Fruit fly (Drosophila melanogaster) whole organism, wandering third instar larva: Measurements from ENCODE around the gene eIF3i.

ENCODE experiments used
- Abd-B ChIP-seq: fragments of >200 bp; optimal IDR thresholded peaks from 2 replicates; lab custom pipeline; 2017; ENCODE audit warnings: missing biosample characterization, missing genetic modification characterization
- CG32264 ChIP-seq: fragments of 200-800 bp; sonication (Bioruptor generic); optimal IDR thresholded peaks from 2 replicates; lab custom pipeline; 2016; ENCODE audit warnings: missing biosample characterization, missing genetic modification characterization
- CG9705 ChIP-seq: fragments of 200-800 bp; sonication (Bioruptor generic); optimal IDR thresholded peaks from 2 replicates; lab custom pipeline; 2018; ENCODE audit warnings: missing biosample characterization, mild to moderate bottlenecking, missing genetic modification characterization
- CrebA ChIP-seq: fragments of 200-800 bp; sonication (Bioruptor generic); optimal IDR thresholded peaks from 2 replicates; lab custom pipeline; 2016; ENCODE audit warnings: missing biosample characterization, mild to moderate bottlenecking, missing genetic modification characterization, borderline replicate concordance
- Dfd ChIP-seq: fragments of >200 bp; optimal IDR thresholded peaks from 2 replicates; lab custom pipeline; 2017; ENCODE audit warnings: missing biosample characterization, missing genetic modification characterization
- Dif ChIP-seq: fragments of 200-275, 200-300 bp; sonication (Bioruptor generic); optimal IDR thresholded peaks from 2 replicates; lab custom pipeline; 2018; ENCODE audit warnings: missing biosample characterization, missing genetic modification characterization; ENCODE audit not compliant: partially characterized antibody
- GATAd ChIP-seq: sonication (Bioruptor generic); optimal IDR thresholded peaks from 2 replicates; lab custom pipeline; 2016; ENCODE audit warnings: missing biosample characterization, missing genetic modification characterization
- Hnf4 ChIP-seq: fragments of 200-800 bp; sonication (Bioruptor generic); optimal IDR thresholded peaks from 2 replicates; lab custom pipeline; 2016; ENCODE audit warnings: missing biosample characterization, mild to moderate bottlenecking, missing genetic modification characterization
- Hr78 ChIP-seq: fragments of >200 bp; optimal IDR thresholded peaks from 2 replicates; lab custom pipeline; 2017; ENCODE audit warnings: missing biosample characterization, missing genetic modification characterization
- Hr83 ChIP-seq: fragments of 200-300 bp; sonication (Bioruptor generic); optimal IDR thresholded peaks from 2 replicates; lab custom pipeline; 2016; ENCODE audit warnings: missing biosample characterization, mild to moderate bottlenecking, missing genetic modification characterization, moderate library complexity; ENCODE audit not compliant: poor library complexity, severe bottlenecking
- Jra ChIP-seq: sonication (Bioruptor generic); optimal IDR thresholded peaks from 2 replicates; lab custom pipeline; 2016; ENCODE audit warnings: missing biosample characterization, missing genetic modification characterization
- Mio ChIP-seq: sonication (Bioruptor generic); optimal IDR thresholded peaks from 2 replicates; lab custom pipeline; 2016; ENCODE audit warnings: missing biosample characterization, missing genetic modification characterization
- Myc ChIP-seq: fragments of >200 bp; optimal IDR thresholded peaks from 2 replicates; lab custom pipeline; 2017
- N ChIP-seq: fragments of >200 bp; optimal IDR thresholded peaks from 2 replicates; lab custom pipeline; 2018; ENCODE audit warnings: missing biosample characterization, missing external identifiers, missing genetic modification characterization
- OdsH ChIP-seq: fragments of 200-800 bp; sonication (Bioruptor generic); optimal IDR thresholded peaks from 2 replicates; lab custom pipeline; 2016; ENCODE audit warnings: missing biosample characterization, mild to moderate bottlenecking, missing genetic modification characterization
- Rel ChIP-seq, 2 experiments: fragments of 200-800 bp; sonication (Bioruptor generic) in 1 of 2; optimal IDR thresholded peaks; 2 replicates in 1 of 2; 3 replicates in 1 of 2; lab custom pipeline; 2016 to 2019; ENCODE audit warnings: mild to moderate bottlenecking in 2 of 2, missing biosample characterization in 2 of 2, missing genetic modification characterization in 2 of 2, moderate library complexity in 1 of 2
- Sp1 ChIP-seq: fragments of 200-800 bp; sonication (Bioruptor generic); optimal IDR thresholded peaks from 3 replicates; lab custom pipeline; 2019; ENCODE audit warnings: missing biosample characterization, mild to moderate bottlenecking, missing genetic modification characterization, moderate library complexity
- Vsx2 ChIP-seq: fragments of 200-300, 225-300 bp; sonication (Bioruptor generic); optimal IDR thresholded peaks from 2 replicates; lab custom pipeline; 2018; ENCODE audit warnings: missing biosample characterization, missing genetic modification characterization; ENCODE audit not compliant: partially characterized antibody
- br ChIP-seq: fragments of 200-800 bp; sonication (Bioruptor generic); optimal IDR thresholded peaks from 2 replicates; lab custom pipeline; 2016; ENCODE audit warnings: missing biosample characterization, missing genetic modification characterization
- brk ChIP-seq: fragments of 200-800 bp; sonication (Bioruptor generic); optimal IDR thresholded peaks from 2 replicates; lab custom pipeline; 2016; ENCODE audit warnings: missing biosample characterization, mild to moderate bottlenecking, missing genetic modification characterization
- dl ChIP-seq, 2 experiments: fragments of 175-275, 200-275 bp in 1 of 2; fragments of 200-275 bp in 1 of 2; sonication (Bioruptor generic); optimal IDR thresholded peaks; lab custom pipeline; 2018; ENCODE audit warnings: mild to moderate bottlenecking in 2 of 2, missing biosample characterization in 2 of 2, missing genetic modification characterization in 2 of 2, moderate library complexity in 2 of 2; ENCODE audit not compliant: partially characterized antibody in 2 of 2, insufficient read depth in 1 of 2
- dmrt93B ChIP-seq: fragments of 200-800 bp; sonication (Bioruptor generic); optimal IDR thresholded peaks from 2 replicates; lab custom pipeline; 2018; ENCODE audit warnings: missing biosample characterization, mild to moderate bottlenecking, missing genetic modification characterization
- dsf ChIP-seq: sonication (Bioruptor generic); optimal IDR thresholded peaks from 2 replicates; lab custom pipeline; 2016; ENCODE audit warnings: missing biosample characterization, missing genetic modification characterization, borderline replicate concordance
- ey ChIP-seq: fragments of 200-800 bp; sonication (Bioruptor generic); optimal IDR thresholded peaks from 2 replicates; lab custom pipeline; 2016; ENCODE audit warnings: missing biosample characterization, missing genetic modification characterization
- foxo ChIP-seq, 2 experiments: fragments of 200-800 bp; sonication (Bioruptor generic); optimal IDR thresholded peaks; 2 replicates in 1 of 2; 3 replicates in 1 of 2; lab custom pipeline; 2016 to 2017; ENCODE audit warnings: missing biosample characterization in 2 of 2, missing genetic modification characterization in 2 of 2
- fru ChIP-seq: fragments of 200-800 bp; sonication (Bioruptor generic); optimal IDR thresholded peaks from 3 replicates; lab custom pipeline; 2016; ENCODE audit warnings: missing biosample characterization, mild to moderate bottlenecking, missing genetic modification characterization
- h ChIP-seq: fragments of 200-800 bp; sonication (Bioruptor generic); optimal IDR thresholded peaks from 3 replicates; lab custom pipeline; 2016; ENCODE audit warnings: missing biosample characterization, mild to moderate bottlenecking, missing genetic modification characterization
- jim ChIP-seq: fragments of 175-275, 200-325 bp; sonication (Bioruptor generic); optimal IDR thresholded peaks from 2 replicates; lab custom pipeline; 2016; ENCODE audit warnings: missing biosample characterization, mild to moderate bottlenecking, missing genetic modification characterization
- pan ChIP-seq: fragments of >200 bp; optimal IDR thresholded peaks from 2 replicates; lab custom pipeline; 2017
- psq ChIP-seq: fragments of 200-800 bp; sonication (Bioruptor generic); optimal IDR thresholded peaks from 3 replicates; lab custom pipeline; 2017; ENCODE audit warnings: missing biosample characterization, mild to moderate bottlenecking, missing genetic modification characterization, moderate library complexity
- rgr ChIP-seq: fragments of 200-800 bp; sonication (Bioruptor generic); optimal IDR thresholded peaks from 3 replicates; lab custom pipeline; 2016; ENCODE audit warnings: missing biosample characterization, mild to moderate bottlenecking, missing genetic modification characterization
- sage ChIP-seq: fragments of 200-800 bp; sonication (Bioruptor generic); optimal IDR thresholded peaks from 2 replicates; lab custom pipeline; 2016; ENCODE audit warnings: missing biosample characterization, mild to moderate bottlenecking, missing genetic modification characterization
- tai ChIP-seq: sonication (Bioruptor generic); optimal IDR thresholded peaks from 2 replicates; lab custom pipeline; 2016; ENCODE audit warnings: missing biosample characterization, missing genetic modification characterization
- usp ChIP-seq: fragments of >200 bp; optimal IDR thresholded peaks from 2 replicates; lab custom pipeline; 2017; ENCODE audit warnings: missing biosample characterization, missing genetic modification characterization
- woc ChIP-seq: sonication (Bioruptor generic); optimal IDR thresholded peaks from 2 replicates; lab custom pipeline; 2016; ENCODE audit warnings: missing biosample characterization, mild to moderate bottlenecking, missing genetic modification characterization

The eIF3i gene

dm6 chr2L:4936325-4936869 is 31.2 kb downstream of the eIF3i start, which contains the start of gene hoe2:
TSS of gene hoe2 (minus strand) at chr2L:4936450.
- no peak for TF ChIP-seq rgr (GFP tag; lab: Kevin White, UChicago)
- TF ChIP-seq Abd-B: no peak
- no peak for TF ChIP-seq GATAd (GFP tag; lab: Kevin White, UChicago)
- no peak for TF ChIP-seq CG9705 (GFP tag; lab: Kevin White, UChicago)
- TF ChIP-seq Hr83 (GFP tag; lab: Kevin White, UChicago): no peak
- no peak for TF ChIP-seq CG32264 (GFP tag; lab: Kevin White, UChicago)
- TF ChIP-seq h (GFP tag; lab: Kevin White, UChicago): no peak
- TF ChIP-seq sage: no peak
- no peak for TF ChIP-seq Mio (GFP tag; lab: Kevin White, UChicago)
- no peak for TF ChIP-seq dl (GFP tag; optimal IDR thresholded peaks at IDR 0.05; lab: Kevin White, UChicago; ENCODE audit: insufficient read depth in 1 of 2, partially characterized antibody in 2 of 2)

DNA sequence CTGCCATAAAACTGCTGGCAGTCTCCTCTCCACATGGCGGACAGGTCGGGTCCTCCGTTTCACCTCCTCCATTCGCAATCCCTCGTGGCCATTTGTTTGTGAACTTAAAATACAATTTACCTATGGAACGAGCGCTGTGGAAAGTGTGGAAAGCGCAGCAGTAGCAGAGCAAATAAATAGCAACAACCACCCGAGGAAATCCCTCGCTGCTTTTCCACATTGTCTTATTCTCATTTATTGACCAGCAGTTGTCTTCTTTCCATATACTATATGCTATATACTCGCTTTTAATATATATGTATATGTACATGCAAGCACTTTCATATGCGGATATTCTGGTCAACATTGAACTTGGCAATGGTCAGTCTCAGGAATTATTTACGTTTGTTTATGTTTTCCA is 35.3 kb downstream of the eIF3i start, which contains the start of gene hoe1:
hoe1 (minus strand) TSS at position 101 of the 400 bp plus-strand sequence.
- TF ChIP-seq Vsx2 (GFP tag; lab: Kevin White, UChicago) (no peak), psq (no peak), rgr (GFP tag; lab: Kevin White, UChicago) (no peak), CG32264 (GFP tag; lab: Kevin White, UChicago) (no peak), OdsH (GFP tag; lab: Kevin White, UChicago) (no peak), dmrt93B (GFP tag; lab: Kevin White, UChicago) (no peak), GATAd (GFP tag; lab: Kevin White, UChicago) (no peak), Myc (lab: Kevin White, UChicago) (no peak), br (GFP tag; lab: Kevin White, UChicago) (no peak), foxo (GFP tag; optimal IDR thresholded peaks at IDR 0.05; lab: Kevin White, UChicago) (no peak), dsf (GFP tag; lab: Kevin White, UChicago) (no peak), fru (no peak), pan (lab: Kevin White, UChicago) (no peak), Rel (GFP tag; optimal IDR thresholded peaks at IDR 0.05; lab: Kevin White, UChicago) (no peak), Rel (tag; optimal IDR thresholded peaks at IDR 0.05; lab: Kevin White, UChicago) (no peak), Hnf4 (no peak), tai (no peak), ey (GFP tag; lab: Kevin White, UChicago) (no peak), N (no peak), jim (GFP tag; lab: Kevin White, UChicago) (no peak), brk (no peak)

DNA sequence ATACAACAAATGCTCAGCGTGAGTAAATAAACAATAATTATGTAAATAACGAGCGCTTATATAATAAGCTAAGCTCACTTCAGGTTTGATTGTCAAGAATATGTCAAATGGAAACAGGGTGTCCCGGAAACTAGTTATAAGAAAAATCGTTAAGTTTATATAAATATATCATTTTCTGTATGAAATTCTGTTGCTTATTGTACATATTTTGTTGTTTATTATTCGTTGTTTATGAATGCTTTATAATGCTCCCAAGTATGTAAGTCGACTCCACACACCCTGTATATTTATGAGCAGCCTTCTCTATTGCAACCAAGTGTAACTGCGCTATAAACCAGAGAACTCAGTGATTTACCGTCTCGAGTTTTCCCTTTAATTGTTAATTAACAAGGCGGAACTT is 37.0 kb downstream of the eIF3i start:
- TF ChIP-seq CG9705 (GFP tag; lab: Kevin White, UChicago) (no peak), rgr (GFP tag; lab: Kevin White, UChicago) (no peak), Abd-B (no peak), h (GFP tag; lab: Kevin White, UChicago) (no peak), foxo (GFP tag; optimal IDR thresholded peaks at IDR 0.05; lab: Kevin White, UChicago) (no peak), Dif (no peak), brk (no peak)

dm6 chr2L:4928340-4928739 is 39.2 kb downstream of the eIF3i start:
- TF ChIP-seq GATAd (GFP tag; lab: Kevin White, UChicago): no peak
- no peak for TF ChIP-seq Dfd (GFP tag; lab: Kevin White, UChicago)
- TF ChIP-seq usp: no peak
- no peak for TF ChIP-seq fru
- TF ChIP-seq Hr78 (GFP tag; lab: Kevin White, UChicago): no peak
- no peak for TF ChIP-seq OdsH (GFP tag; lab: Kevin White, UChicago)
- no peak for TF ChIP-seq Sp1
- TF ChIP-seq psq: no peak
- no peak for TF ChIP-seq Jra (GFP tag; lab: Kevin White, UChicago)
- TF ChIP-seq rgr (GFP tag; lab: Kevin White, UChicago): no peak
- no peak for TF ChIP-seq CrebA (GFP tag; lab: Kevin White, UChicago)
- TF ChIP-seq woc (GFP tag; lab: Kevin White, UChicago): no peak
- no peak for TF ChIP-seq Mio (GFP tag; lab: Kevin White, UChicago)
